Worm (Caenorhabditis elegans): ENCODE measurements around the gene wrt-4.

Gene wrt-4

DNA sequence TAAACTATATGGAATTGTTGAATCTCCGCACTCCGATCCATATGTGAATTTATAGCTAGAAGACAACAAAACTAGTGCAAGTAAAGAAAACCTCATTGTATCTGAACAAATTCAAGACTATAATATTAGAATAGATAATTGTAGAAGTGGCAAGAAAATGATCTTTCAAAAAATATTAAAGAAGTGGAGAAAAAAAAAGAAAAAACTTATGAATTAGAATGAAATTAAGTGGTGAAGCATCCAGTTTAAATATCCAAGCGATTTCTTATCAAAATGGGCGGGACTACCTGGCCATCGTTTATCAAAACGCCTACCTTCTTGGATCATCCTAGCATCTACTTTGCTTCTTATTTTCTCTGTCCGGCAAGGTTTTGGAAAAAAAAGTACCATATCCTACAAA is at the start of gene wrt-4:
Gene wrt-4, minus strand, starts transcription at position 101 of the 400 bp plus-strand sequence.
- TF ChIP-seq ref-1 (GFP tag; conservative IDR thresholded peaks at IDR 0.05): no peak
- no peak for TF ChIP-seq klf-2 (GFP tag; conservative IDR thresholded peaks at IDR 0.05)
- no peak for TF ChIP-seq ztf-29 (GFP tag; IDR thresholded peaks at IDR 0.05)
- no peak for TF ChIP-seq med-1 (GFP tag; optimal IDR thresholded peaks at IDR 0.05; ENCODE audit: insufficient read depth)

DNA sequence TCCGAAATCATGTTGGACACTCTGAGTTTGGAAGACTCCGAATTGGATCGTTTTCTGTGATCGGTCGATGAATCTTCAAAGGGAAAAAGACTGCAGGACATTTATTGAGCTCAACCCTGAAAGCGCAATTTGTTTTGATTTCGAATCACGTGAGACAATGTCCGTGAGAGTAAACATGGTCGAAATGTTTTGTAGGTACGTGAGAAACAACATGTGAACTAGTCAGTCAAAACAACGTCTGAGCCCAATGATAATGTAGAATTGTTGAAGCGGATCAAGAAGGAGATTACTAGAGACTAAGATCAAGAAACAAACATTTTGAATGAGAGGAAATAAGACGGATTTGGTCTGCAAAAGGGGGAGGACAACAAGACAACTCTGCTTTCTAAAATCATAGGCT is 47.0 kb upstream of the wrt-4 start, which contains the start of gene Y7A5A.7:
Gene Y7A5A.7, minus strand, starts transcription at position 101 of the 400 bp plus-strand sequence.
- TF ChIP-seq cog-1 (tag; optimal IDR thresholded peaks at IDR 0.05) (no peak), ztf-23 (GFP tag; IDR thresholded peaks at IDR 0.05) (no peak), klf-2 (GFP tag; conservative IDR thresholded peaks at IDR 0.05) (no peak), ref-1 (GFP tag; conservative IDR thresholded peaks at IDR 0.05) (no peak), T22C8.4 (GFP tag; IDR thresholded peaks at IDR 0.05) (no peak), med-1 (GFP tag; optimal IDR thresholded peaks at IDR 0.05; ENCODE audit: insufficient read depth) (no peak), flt-1 (GFP tag; IDR thresholded peaks at IDR 0.05) (no peak), ztf-29 (GFP tag; IDR thresholded peaks at IDR 0.05) (no peak), tab-1 (GFP tag; IDR thresholded peaks at IDR 0.05) (no peak)

DNA sequence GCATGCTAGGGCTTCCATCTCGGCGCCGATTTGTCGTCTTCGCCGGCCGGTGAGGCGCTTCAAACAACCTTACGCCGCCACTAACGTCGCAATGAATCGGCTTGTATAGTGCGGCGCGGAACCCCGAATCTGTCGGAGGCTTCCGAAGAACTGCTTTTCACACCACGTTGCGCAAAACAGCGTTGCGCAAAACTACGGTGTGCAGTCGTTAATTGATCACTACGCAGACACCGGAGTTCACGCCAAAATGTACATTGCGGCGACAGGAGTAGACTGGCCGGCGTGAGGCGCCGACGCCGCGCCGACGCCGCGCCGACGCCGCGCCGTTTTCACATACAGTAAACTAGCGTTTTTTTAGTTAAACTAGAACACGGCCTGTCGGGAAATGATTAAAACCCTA is 44.8 kb upstream of the wrt-4 start:
- TF ChIP-seq ref-1 (GFP tag; conservative IDR thresholded peaks at IDR 0.05) (no peak), cog-1 (tag; optimal IDR thresholded peaks at IDR 0.05) (no peak), flt-1 (GFP tag; IDR thresholded peaks at IDR 0.05) (no peak), ztf-23 (GFP tag; IDR thresholded peaks at IDR 0.05) (no peak), ztf-29 (GFP tag; IDR thresholded peaks at IDR 0.05) (no peak), klf-2 (GFP tag; conservative IDR thresholded peaks at IDR 0.05) (no peak), T22C8.4 (GFP tag; IDR thresholded peaks at IDR 0.05) (no peak), tab-1 (GFP tag; IDR thresholded peaks at IDR 0.05) (no peak), med-1 (GFP tag; optimal IDR thresholded peaks at IDR 0.05; ENCODE audit: insufficient read depth) (no peak)

DNA sequence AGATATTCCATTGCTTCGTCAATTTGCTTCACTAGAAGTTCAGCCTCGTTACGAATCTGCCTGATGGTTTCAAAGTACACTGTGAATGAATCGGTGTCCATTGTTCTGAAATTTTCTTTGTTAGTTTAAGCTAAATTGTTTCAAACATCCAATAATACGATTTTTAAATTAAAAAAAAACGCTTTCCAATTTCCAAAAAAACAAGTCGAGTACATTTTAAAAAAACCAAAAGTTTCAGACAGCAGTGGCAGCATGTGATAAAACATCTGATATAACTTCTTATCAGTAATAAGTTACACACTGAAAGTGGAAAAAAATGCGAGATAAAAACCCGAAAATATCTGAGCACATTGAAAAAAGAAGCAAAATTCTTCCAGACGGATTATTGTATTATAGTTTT is 42.5 kb upstream of the wrt-4 start, which contains the start of gene Y7A5A.6:
Gene Y7A5A.6, minus strand, starts transcription at position 101 of the 400 bp plus-strand sequence.
- TF ChIP-seq med-1 (GFP tag; optimal IDR thresholded peaks at IDR 0.05; ENCODE audit: insufficient read depth) (no peak), klf-2 (GFP tag; conservative IDR thresholded peaks at IDR 0.05) (no peak), ref-1 (GFP tag; conservative IDR thresholded peaks at IDR 0.05) (no peak), tab-1 (GFP tag; IDR thresholded peaks at IDR 0.05) (no peak), flt-1 (GFP tag; IDR thresholded peaks at IDR 0.05) (no peak), ztf-29 (GFP tag; IDR thresholded peaks at IDR 0.05) (no peak), T22C8.4 (GFP tag; IDR thresholded peaks at IDR 0.05) (no peak), cog-1 (tag; optimal IDR thresholded peaks at IDR 0.05) (no peak), ztf-23 (GFP tag; IDR thresholded peaks at IDR 0.05) (no peak)

DNA sequence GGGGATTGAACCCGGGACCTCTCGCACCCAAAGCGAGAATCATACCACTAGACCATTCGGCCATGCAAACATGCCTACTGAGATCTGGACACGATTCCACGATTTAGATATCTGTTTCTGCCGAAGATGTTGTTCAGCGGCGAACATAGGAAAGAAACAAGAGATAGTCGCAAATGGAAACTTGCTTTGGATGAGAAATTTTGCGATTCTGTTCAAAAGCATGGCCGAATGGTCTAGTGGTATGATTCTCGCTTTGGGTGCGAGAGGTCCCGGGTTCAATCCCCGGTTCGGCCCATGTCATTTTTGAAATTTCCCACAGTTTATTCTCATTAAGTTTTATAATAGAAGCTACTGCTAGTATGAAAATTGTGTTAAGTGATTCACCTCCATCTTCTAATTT is 39.6 kb upstream of the wrt-4 start:
- no peak for TF ChIP-seq flt-1 (GFP tag; IDR thresholded peaks at IDR 0.05)
- no peak for TF ChIP-seq ref-1 (GFP tag; conservative IDR thresholded peaks at IDR 0.05)
- no peak for TF ChIP-seq klf-2 (GFP tag; conservative IDR thresholded peaks at IDR 0.05)
- no peak for TF ChIP-seq med-1 (GFP tag; optimal IDR thresholded peaks at IDR 0.05; ENCODE audit: insufficient read depth)
- TF ChIP-seq T22C8.4 (GFP tag; IDR thresholded peaks at IDR 0.05): no peak
- TF ChIP-seq cog-1 (tag; optimal IDR thresholded peaks at IDR 0.05): no peak
- TF ChIP-seq ztf-29 (GFP tag; IDR thresholded peaks at IDR 0.05): no peak
- TF ChIP-seq tab-1 (GFP tag; IDR thresholded peaks at IDR 0.05): no peak
- no peak for TF ChIP-seq ztf-23 (GFP tag; IDR thresholded peaks at IDR 0.05)

DNA sequence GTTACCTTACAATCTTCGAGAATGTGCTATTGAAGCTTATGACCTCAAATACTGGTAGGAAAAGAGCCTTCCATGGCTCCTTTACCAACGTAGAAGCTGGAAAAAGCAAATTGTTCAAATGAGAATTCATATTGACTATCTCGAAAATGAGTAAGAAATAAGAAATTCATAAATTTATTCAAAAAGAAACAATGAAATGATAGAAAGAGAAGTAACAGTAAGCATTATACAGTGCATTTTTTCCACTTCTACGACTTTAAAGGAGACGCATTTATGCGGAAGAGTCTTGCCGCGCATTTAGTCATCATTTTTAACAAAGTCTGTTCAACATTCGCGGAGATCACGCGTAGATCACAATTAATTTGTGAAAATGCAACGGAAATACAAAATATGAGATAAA is 37.9 kb upstream of the wrt-4 start, which contains the start of gene Y7A5A.10:
Gene Y7A5A.10, minus strand, starts transcription at position 101 of the 400 bp plus-strand sequence.
- no peak for TF ChIP-seq ref-1 (GFP tag; conservative IDR thresholded peaks at IDR 0.05)
- no peak for TF ChIP-seq ztf-23 (GFP tag; IDR thresholded peaks at IDR 0.05)
- no peak for TF ChIP-seq ztf-29 (GFP tag; IDR thresholded peaks at IDR 0.05)
- TF ChIP-seq T22C8.4 (GFP tag; IDR thresholded peaks at IDR 0.05): no peak
- no peak for TF ChIP-seq cog-1 (tag; optimal IDR thresholded peaks at IDR 0.05)
- no peak for TF ChIP-seq klf-2 (GFP tag; conservative IDR thresholded peaks at IDR 0.05)
- TF ChIP-seq flt-1 (GFP tag; IDR thresholded peaks at IDR 0.05): no peak
- TF ChIP-seq med-1 (GFP tag; optimal IDR thresholded peaks at IDR 0.05; ENCODE audit: insufficient read depth): no peak
- TF ChIP-seq tab-1 (GFP tag; IDR thresholded peaks at IDR 0.05): no peak

DNA sequence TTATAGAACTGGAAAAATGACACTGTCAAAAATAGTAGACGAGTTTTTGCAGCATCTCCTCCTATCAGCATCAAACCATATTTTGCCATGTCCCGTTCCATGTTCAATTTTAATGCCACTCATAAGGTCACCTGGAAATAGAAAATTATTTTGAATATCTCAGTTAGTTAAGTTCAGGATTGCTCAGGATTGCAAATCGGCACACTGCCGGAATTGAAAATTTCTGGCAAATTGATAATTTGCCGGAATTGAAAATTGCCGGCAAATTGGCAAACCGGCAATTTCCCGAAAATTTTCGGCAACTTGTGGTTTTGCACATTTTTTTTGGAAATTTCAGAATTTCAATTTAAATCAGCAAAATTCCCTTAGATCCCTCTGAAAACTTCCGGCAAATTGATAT is 29.7 kb upstream of the wrt-4 start, which contains the start of gene Y7A5A.5:
Gene Y7A5A.5, minus strand, starts transcription at position 101 of the 400 bp plus-strand sequence.
- no peak for TF ChIP-seq T22C8.4 (GFP tag; IDR thresholded peaks at IDR 0.05)
- no peak for TF ChIP-seq flt-1 (GFP tag; IDR thresholded peaks at IDR 0.05)
- TF ChIP-seq ref-1 (GFP tag; conservative IDR thresholded peaks at IDR 0.05): no peak
- TF ChIP-seq ztf-23 (GFP tag; IDR thresholded peaks at IDR 0.05): no peak
- TF ChIP-seq med-1 (GFP tag; optimal IDR thresholded peaks at IDR 0.05; ENCODE audit: insufficient read depth): no peak

DNA sequence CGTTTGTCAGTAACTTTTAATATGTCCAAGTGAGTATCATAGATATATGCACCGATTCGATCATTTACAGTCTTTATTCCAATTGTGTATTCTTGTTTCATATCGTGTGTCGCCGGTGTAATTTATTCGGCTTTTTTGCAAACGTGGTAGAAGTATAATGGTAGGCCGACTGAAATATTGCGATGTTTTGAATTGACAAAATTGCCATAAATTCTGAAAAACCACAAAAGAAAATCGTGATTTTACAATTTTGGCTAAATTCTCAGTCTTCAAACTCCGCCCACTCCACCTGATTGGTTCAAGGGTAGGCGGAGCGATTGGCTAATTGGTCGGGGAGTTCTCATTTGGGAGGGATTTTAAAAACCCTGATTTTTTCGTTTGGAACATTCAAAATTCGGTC is 27.5 kb upstream of the wrt-4 start, which contains the start of gene Y7A5A.3:
Gene Y7A5A.3, minus strand, starts transcription at position 101 of the 400 bp plus-strand sequence.
- TF ChIP-seq flt-1 (GFP tag; IDR thresholded peaks at IDR 0.05): no peak
- TF ChIP-seq T22C8.4 (GFP tag; IDR thresholded peaks at IDR 0.05): no peak
- TF ChIP-seq med-1 (GFP tag; optimal IDR thresholded peaks at IDR 0.05; ENCODE audit: insufficient read depth): no peak
- no peak for TF ChIP-seq ztf-29 (GFP tag; IDR thresholded peaks at IDR 0.05)
- TF ChIP-seq tab-1 (GFP tag; IDR thresholded peaks at IDR 0.05): no peak
- no peak for TF ChIP-seq cog-1 (tag; optimal IDR thresholded peaks at IDR 0.05)
- no peak for TF ChIP-seq klf-2 (GFP tag; conservative IDR thresholded peaks at IDR 0.05)
- no peak for TF ChIP-seq ztf-23 (GFP tag; IDR thresholded peaks at IDR 0.05)
- TF ChIP-seq ref-1 (GFP tag; conservative IDR thresholded peaks at IDR 0.05): no peak

DNA sequence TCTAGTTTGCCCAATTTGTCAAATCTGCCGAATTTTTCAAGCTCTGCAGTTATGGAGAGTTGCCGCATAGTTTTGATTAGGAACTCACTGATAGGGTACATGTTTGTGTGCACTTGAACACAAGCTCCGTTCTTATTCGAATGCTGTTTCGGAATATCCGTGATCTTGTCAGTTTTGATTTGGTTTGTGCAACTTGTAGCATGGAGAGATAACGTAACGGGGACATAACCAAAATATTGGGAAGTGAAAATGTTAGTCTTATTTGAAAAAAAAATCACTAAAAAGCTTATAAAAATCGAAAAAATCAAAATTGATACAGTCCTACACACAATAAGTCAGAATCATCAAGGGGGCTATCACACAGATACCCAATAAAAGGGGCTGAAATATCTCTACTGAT is 25.0 kb upstream of the wrt-4 start, which contains the start of gene Y7A5A.24:
Gene Y7A5A.24, minus strand, starts transcription at position 101 of the 400 bp plus-strand sequence.
- no peak for TF ChIP-seq med-1 (GFP tag; optimal IDR thresholded peaks at IDR 0.05; ENCODE audit: insufficient read depth)
- no peak for TF ChIP-seq tab-1 (GFP tag; IDR thresholded peaks at IDR 0.05)
- no peak for TF ChIP-seq klf-2 (GFP tag; conservative IDR thresholded peaks at IDR 0.05)
- no peak for TF ChIP-seq ztf-23 (GFP tag; IDR thresholded peaks at IDR 0.05)
- no peak for TF ChIP-seq cog-1 (tag; optimal IDR thresholded peaks at IDR 0.05)
- no peak for TF ChIP-seq flt-1 (GFP tag; IDR thresholded peaks at IDR 0.05)
- TF ChIP-seq T22C8.4 (GFP tag; IDR thresholded peaks at IDR 0.05): no peak
- TF ChIP-seq ztf-29 (GFP tag; IDR thresholded peaks at IDR 0.05): no peak
- no peak for TF ChIP-seq ref-1 (GFP tag; conservative IDR thresholded peaks at IDR 0.05)

DNA sequence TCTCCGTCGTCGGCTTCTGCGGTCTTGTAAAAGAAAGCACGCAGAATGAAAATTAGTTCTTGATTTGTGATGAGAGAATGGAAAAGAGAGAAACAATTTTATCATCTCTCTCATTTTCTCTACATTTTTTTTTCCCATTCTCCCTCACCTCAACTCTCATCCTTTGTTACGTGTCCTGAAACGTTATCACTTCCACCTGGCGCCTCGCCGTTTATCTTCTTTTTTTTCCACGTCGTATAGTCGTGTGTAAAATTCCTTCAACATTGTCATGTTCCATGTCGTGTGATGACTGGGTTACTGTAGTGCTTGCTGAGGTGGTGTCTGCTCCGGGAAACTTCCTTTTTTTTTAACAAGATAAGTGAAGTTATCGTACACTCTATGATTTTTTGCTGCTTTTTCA is 22.4 kb upstream of the wrt-4 start:
- TF ChIP-seq med-1 (GFP tag; optimal IDR thresholded peaks at IDR 0.05; ENCODE audit: insufficient read depth) (no peak), klf-2 (GFP tag; conservative IDR thresholded peaks at IDR 0.05) (no peak), tab-1 (GFP tag; IDR thresholded peaks at IDR 0.05) (no peak), flt-1 (GFP tag; IDR thresholded peaks at IDR 0.05) (no peak)
